Worm (Caenorhabditis elegans) whole organism, early embryonic: ENCODE data around the gene tag-322.

ENCODE experiments used
- B0310.2 ChIP-seq: sonication (generic microtip); optimal IDR thresholded peaks from 2 replicates; lab custom pipeline; 2016; ENCODE audit warnings: mild to moderate bottlenecking, missing genetic modification characterization, missing compliant biosample characterization
- ama-1 ChIP-seq: fragments of 150-350 bp; optimal IDR thresholded peaks from 2 replicates; lab custom pipeline; 2014
- hnd-1 ChIP-seq: sonication (generic microtip); optimal IDR thresholded peaks from 2 replicates; lab custom pipeline; 2016; ENCODE audit warnings: missing genetic modification characterization, missing compliant biosample characterization
- pes-1 ChIP-seq: fragments of 200-800 bp; sonication (Bioruptor generic); IDR thresholded peaks from 2 replicates; pipeline ENCODE4 v1.3.6; 2022; ENCODE audit warnings: missing genetic modification reagents, missing genetic modification characterization, missing compliant biosample characterization
- tbx-11 ChIP-seq: fragments of 200-800 bp; sonication (Bioruptor generic); IDR thresholded peaks from 2 replicates; pipeline ENCODE4 v1.3.6; 2022; ENCODE audit warnings: missing genetic modification characterization, missing compliant biosample characterization
- tbx-37 ChIP-seq: fragments of 200-800 bp; sonication (Bioruptor generic); conservative IDR thresholded peaks from 2 replicates; pipeline ENCODE4 v1.3.6; 2022; ENCODE audit warnings: missing genetic modification reagents, missing genetic modification characterization, missing compliant biosample characterization
- tra-4 ChIP-seq: sonication (generic microtip); optimal IDR thresholded peaks from 2 replicates; lab custom pipeline; 2017; ENCODE audit warnings: missing genetic modification characterization, missing compliant biosample characterization

- TF ChIP-seq tbx-37: no peak
- no peak for TF ChIP-seq hnd-1 (tag; lab: Kevin White, UChicago)
- no peak for TF ChIP-seq ama-1 (lab: Kevin White, UChicago)
- no peak for TF ChIP-seq B0310.2 (tag; lab: Kevin White, UChicago)
- TF ChIP-seq tbx-11 (GFP tag; lab: Robert Waterston, UW): no peak
- no peak for TF ChIP-seq tra-4 (tag; lab: Kevin White, UChicago)
- no peak for TF ChIP-seq pes-1 (GFP tag; lab: Robert Waterston, UW)
Observed at ce11 chrIV:7816402-7817102, 31.2 kb upstream of the tag-322 start.
